Fruit fly (Drosophila melanogaster) whole organism, embryonic: ENCODE data around the gene Fum1.

Source experiments
- Ada2b ChIP-seq: fragments of 200-800 bp; sonication (Bioruptor generic); IDR thresholded peaks from 2 replicates; pipeline ENCODE4 v1.3.6; 2022; ENCODE audit warnings: missing biosample characterization, missing genetic modification characterization
- Aef1 ChIP-seq: fragments of 200-800 bp; sonication (Bioruptor generic); IDR thresholded peaks from 3 replicates; pipeline ENCODE4 v1.3.6; 2022; ENCODE audit warnings: missing biosample characterization, missing genetic modification characterization
- Asciz ChIP-seq: fragments of 200-800 bp; sonication (Bioruptor generic); optimal IDR thresholded peaks from 2 replicates; lab custom pipeline; 2017; ENCODE audit warnings: missing biosample characterization, mild to moderate bottlenecking, missing genetic modification characterization, missing genetic modification reagents
- Atf-2 ChIP-seq: fragments of 200-800 bp; sonication (Bioruptor generic); optimal IDR thresholded peaks from 2 replicates; lab custom pipeline; 2016; ENCODE audit warnings: missing biosample characterization, missing genetic modification characterization
- BEAF-32 ChIP-seq: fragments of 200-800 bp; sonication (Bioruptor generic); optimal IDR thresholded peaks from 3 replicates; lab custom pipeline; 2017; ENCODE audit warnings: missing biosample characterization, missing genetic modification characterization, mild to moderate bottlenecking, moderate library complexity, missing genetic modification reagents
- BtbVII ChIP-seq: fragments of 200-800 bp; sonication (Bioruptor generic); optimal IDR thresholded peaks from 3 replicates; lab custom pipeline; 2017; ENCODE audit warnings: missing biosample characterization, mild to moderate bottlenecking, missing genetic modification characterization
- CG10321 ChIP-seq: fragments of 200-800 bp; sonication (Bioruptor generic); IDR thresholded peaks from 2 replicates; pipeline ENCODE4 v1.3.6; 2022; ENCODE audit warnings: missing biosample characterization, missing genetic modification characterization
- CG12071 ChIP-seq: fragments of 200-800 bp; sonication (Bioruptor generic); optimal IDR thresholded peaks from 3 replicates; lab custom pipeline; 2018; ENCODE audit warnings: missing biosample characterization, mild to moderate bottlenecking, missing genetic modification characterization
- CG12299 ChIP-seq: fragments of 200-800 bp; sonication (Bioruptor generic); optimal IDR thresholded peaks from 2 replicates; lab custom pipeline; 2018; ENCODE audit warnings: missing biosample characterization, mild to moderate bottlenecking, missing genetic modification characterization
- CG14965 ChIP-seq: fragments of 200-800 bp; sonication (Bioruptor generic); optimal IDR thresholded peaks from 2 replicates; lab custom pipeline; 2016; ENCODE audit warnings: missing biosample characterization, missing genetic modification characterization, borderline replicate concordance
- CG2129 ChIP-seq: fragments of 200-800 bp; sonication (Bioruptor generic); IDR thresholded peaks from 2 replicates; pipeline ENCODE4 v1.3.6; 2022; ENCODE audit warnings: missing biosample characterization, missing genetic modification characterization; ENCODE audit not compliant: partially characterized antibody
- CG2712 ChIP-seq: fragments of 200-800 bp; optimal IDR thresholded peaks from 3 replicates; lab custom pipeline; 2019; ENCODE audit warnings: missing biosample characterization, mild to moderate bottlenecking, missing genetic modification characterization, moderate library complexity
- CG3163 ChIP-seq: fragments of 200-800 bp; sonication (Bioruptor generic); optimal IDR thresholded peaks from 3 replicates; lab custom pipeline; 2016; ENCODE audit warnings: missing biosample characterization, missing genetic modification characterization
- CG32767 ChIP-seq: fragments of 200-800 bp; sonication (Bioruptor generic); IDR thresholded peaks from 2 replicates; pipeline ENCODE4 v1.3.6; 2022; ENCODE audit warnings: missing biosample characterization, missing genetic modification characterization
- CG34376 ChIP-seq: fragments of 200-800 bp; sonication (Bioruptor generic); optimal IDR thresholded peaks from 2 replicates; lab custom pipeline; 2018; ENCODE audit warnings: missing biosample characterization, mild to moderate bottlenecking, missing genetic modification characterization
- CG4328 ChIP-seq: fragments of 200-800 bp; sonication (Bioruptor generic); optimal IDR thresholded peaks from 3 replicates; lab custom pipeline; 2017; ENCODE audit warnings: missing biosample characterization, missing genetic modification reagents, missing genetic modification characterization
- CG6175 ChIP-seq: fragments of 200-800 bp; sonication (Bioruptor generic); IDR thresholded peaks from 3 replicates; pipeline ENCODE4 v1.3.6; 2022; ENCODE audit warnings: missing biosample characterization, missing genetic modification characterization
- CG6272 ChIP-seq: fragments of 200-800 bp; sonication (Bioruptor generic); IDR thresholded peaks from 2 replicates; pipeline ENCODE4 v1.3.6; 2022; ENCODE audit warnings: missing biosample characterization, missing genetic modification characterization
- CG6689 ChIP-seq: fragments of 200-800 bp; sonication (Bioruptor generic); IDR thresholded peaks from 2 replicates; pipeline ENCODE4 v1.3.6; 2022; ENCODE audit warnings: missing biosample characterization, missing genetic modification characterization
- CG6813 ChIP-seq: fragments of 200-800 bp; sonication (Bioruptor generic); optimal IDR thresholded peaks from 2 replicates; lab custom pipeline; 2017; ENCODE audit warnings: missing biosample characterization, missing genetic modification characterization, mild to moderate bottlenecking, moderate library complexity, missing genetic modification reagents
- CG7357 ChIP-seq: fragments of 200-800 bp; sonication (Bioruptor generic); IDR thresholded peaks from 3 replicates; pipeline ENCODE4 v1.3.6; 2022; ENCODE audit warnings: missing biosample characterization, missing genetic modification characterization
- CG8478 ChIP-seq: fragments of >200 bp; optimal IDR thresholded peaks from 2 replicates; lab custom pipeline; 2018
- CG8924 ChIP-seq: fragments of 200-800 bp; optimal IDR thresholded peaks from 3 replicates; lab custom pipeline; 2019; ENCODE audit warnings: missing biosample characterization, mild to moderate bottlenecking, missing genetic modification characterization, moderate library complexity
- CrebB ChIP-seq: fragments of 200-800 bp; sonication (Bioruptor generic); optimal IDR thresholded peaks from 3 replicates; lab custom pipeline; 2018; ENCODE audit warnings: missing biosample characterization, mild to moderate bottlenecking, missing genetic modification characterization
- Dbx ChIP-seq: fragments of 200-800 bp; sonication (Bioruptor generic); IDR thresholded peaks from 3 replicates; pipeline ENCODE4 v1.3.6; 2022; ENCODE audit warnings: missing biosample characterization, missing genetic modification characterization
- HHEX ChIP-seq: fragments of 200-800 bp; sonication (Bioruptor generic); optimal IDR thresholded peaks from 3 replicates; lab custom pipeline; 2017; ENCODE audit warnings: missing biosample characterization, mild to moderate bottlenecking, missing genetic modification characterization, missing genetic modification reagents
- Hmx ChIP-seq: fragments of 200-800 bp; sonication (Bioruptor generic); optimal IDR thresholded peaks from 2 replicates; lab custom pipeline; 2016; ENCODE audit warnings: missing biosample characterization, missing genetic modification characterization
- Hr39 ChIP-seq: fragments of >200 bp; optimal IDR thresholded peaks from 2 replicates; lab custom pipeline; 2017
- NFAT ChIP-seq: fragments of 200-800 bp; sonication (Bioruptor generic); IDR thresholded peaks from 2 replicates; pipeline ENCODE4 v1.3.6; 2022; ENCODE audit warnings: missing biosample characterization, missing genetic modification characterization
- Optix ChIP-seq: fragments of 200-800 bp; sonication (Bioruptor generic); IDR thresholded peaks from 3 replicates; pipeline ENCODE4 v1.3.6; 2022; ENCODE audit warnings: missing biosample characterization, missing genetic modification characterization
- Pdp1 ChIP-seq, 2 experiments: fragments of 200-800 bp; sonication (Bioruptor generic); optimal IDR thresholded peaks; 3 replicates each; lab custom pipeline; 2016; ENCODE audit warnings: missing biosample characterization in 2 of 2, missing genetic modification characterization in 2 of 2, mild to moderate bottlenecking in 1 of 2, moderate library complexity in 1 of 2
- Rfx ChIP-seq: fragments of 200-800 bp; sonication (Bioruptor generic); IDR thresholded peaks from 2 replicates; pipeline ENCODE4 v1.3.6; 2022; ENCODE audit warnings: missing biosample characterization, missing genetic modification characterization
- Scr ChIP-seq: fragments of 200-800 bp; sonication (Bioruptor generic); IDR thresholded peaks from 2 replicates; pipeline ENCODE4 v1.3.6; 2022; ENCODE audit warnings: missing biosample characterization, missing genetic modification characterization; ENCODE audit not compliant: partially characterized antibody
- Sin3A ChIP-seq: fragments of >200 bp; optimal IDR thresholded peaks from 2 replicates; lab custom pipeline; 2018
- Ssrp ChIP-seq: fragments of 200-800 bp; sonication (Bioruptor generic); optimal IDR thresholded peaks from 2 replicates; lab custom pipeline; 2018; ENCODE audit warnings: missing biosample characterization, mild to moderate bottlenecking, missing genetic modification characterization, moderate library complexity
- amos ChIP-seq: fragments of 200-800 bp; sonication (Bioruptor generic); IDR thresholded peaks from 2 replicates; pipeline ENCODE4 v1.3.6; 2022; ENCODE audit warnings: missing biosample characterization, missing genetic modification characterization; ENCODE audit not compliant: partially characterized antibody
- aop ChIP-seq: fragments of 200-800 bp; sonication (Bioruptor generic); IDR thresholded peaks from 2 replicates; pipeline ENCODE4 v1.3.6; 2022; ENCODE audit warnings: missing biosample characterization, missing genetic modification characterization
- ato ChIP-seq: fragments of 200-800 bp; sonication (Bioruptor generic); IDR thresholded peaks from 2 replicates; pipeline ENCODE4 v1.3.6; 2022; ENCODE audit warnings: missing biosample characterization, missing genetic modification characterization; ENCODE audit not compliant: partially characterized antibody
- az2 ChIP-seq: fragments of 200-800 bp; sonication (Bioruptor generic); optimal IDR thresholded peaks from 3 replicates; lab custom pipeline; 2016; ENCODE audit warnings: missing biosample characterization, missing genetic modification characterization
- bsh ChIP-seq, 2 experiments: fragments of 200-800 bp; sonication (Bioruptor generic); optimal IDR thresholded peaks; 2 replicates each; lab custom pipeline; 2017 to 2018; ENCODE audit warnings: mild to moderate bottlenecking in 2 of 2, missing biosample characterization in 2 of 2, missing genetic modification characterization in 2 of 2, moderate library complexity in 1 of 2
- chif ChIP-seq, 2 experiments: fragments of 200-800 bp; sonication (Bioruptor generic); optimal IDR thresholded peaks; 3 replicates each; lab custom pipeline; 2016; ENCODE audit warnings: missing biosample characterization in 2 of 2, missing genetic modification characterization in 2 of 2
- dysf ChIP-seq: fragments of 200-800 bp; sonication (Bioruptor generic); IDR thresholded peaks from 3 replicates; pipeline ENCODE4 v1.3.6; 2022; ENCODE audit warnings: missing biosample characterization, missing genetic modification characterization
- emc ChIP-seq: fragments of 200-800 bp; sonication (Bioruptor generic); optimal IDR thresholded peaks from 2 replicates; lab custom pipeline; 2016; ENCODE audit warnings: missing biosample characterization, missing genetic modification characterization
- fu2 ChIP-seq: fragments of 200-800 bp; sonication (Bioruptor generic); optimal IDR thresholded peaks from 2 replicates; lab custom pipeline; 2016; ENCODE audit warnings: missing biosample characterization, missing genetic modification characterization
- hth ChIP-seq: fragments of >200 bp; optimal IDR thresholded peaks from 2 replicates; lab custom pipeline; 2017; ENCODE audit warnings: inconsistent platforms
- kah ChIP-seq: fragments of 200-800 bp; sonication (Bioruptor generic); optimal IDR thresholded peaks from 2 replicates; lab custom pipeline; 2018; ENCODE audit warnings: missing biosample characterization, mild to moderate bottlenecking, missing genetic modification characterization
- knrl ChIP-seq: fragments of 200-800 bp; sonication (Bioruptor generic); IDR thresholded peaks from 3 replicates; pipeline ENCODE4 v1.3.6; 2022; ENCODE audit warnings: missing biosample characterization, missing genetic modification characterization; ENCODE audit not compliant: partially characterized antibody
- row ChIP-seq: fragments of 200-800 bp; sonication (Bioruptor generic); IDR thresholded peaks from 3 replicates; pipeline ENCODE4 v1.3.6; 2022; ENCODE audit warnings: missing biosample characterization, missing genetic modification characterization
- sim ChIP-seq: fragments of 200-800 bp; sonication (Bioruptor generic); IDR thresholded peaks from 2 replicates; pipeline ENCODE4 v1.3.6; 2022; ENCODE audit warnings: missing biosample characterization, missing genetic modification characterization
- vnd ChIP-seq: fragments of 200-800 bp; sonication (Bioruptor generic); IDR thresholded peaks from 3 replicates; pipeline ENCODE4 v1.3.6; 2022; ENCODE audit warnings: missing biosample characterization, missing genetic modification characterization; ENCODE audit not compliant: partially characterized antibody
- wdn ChIP-seq: fragments of 200-800 bp; sonication (Bioruptor generic); IDR thresholded peaks from 2 replicates; pipeline ENCODE4 v1.3.6; 2022; ENCODE audit warnings: missing biosample characterization, missing genetic modification characterization

Fum1 gene

dm6 chrX:6696467-6696866 is 18.2 kb downstream of the Fum1 start (continued):
- no peak for TF ChIP-seq vnd (GFP tag; lab: Robert Waterston, UW)
- TF ChIP-seq CG34376 (GFP tag; lab: Kevin White, UChicago), result peak; percentile 83
- TF ChIP-seq az2 (GFP tag; lab: Kevin White, UChicago), result peak; percentile 55
- TF ChIP-seq sim, result no peak
- no peak for TF ChIP-seq knrl
- TF ChIP-seq kah, result peak; percentile 10
- TF ChIP-seq Optix (GFP tag; lab: Robert Waterston, UW), result peak; percentile 67; the same call in 1 of the 3 replicates
- peak; percentile 61 to 74 for TF ChIP-seq bsh (GFP tag; optimal IDR thresholded peaks at IDR 0.05; lab: Kevin White, UChicago)
- TF ChIP-seq CG12299 (tag; lab: Kevin White, UChicago), result peak; percentile 66
- no peak for TF ChIP-seq CG14965 (GFP tag; lab: Kevin White, UChicago)
- TF ChIP-seq emc (GFP tag; lab: Kevin White, UChicago), result no peak
- peak; percentile 66 for TF ChIP-seq CG6689 (GFP tag; lab: Robert Waterston, UW)
- no peak for TF ChIP-seq CG6175 (GFP tag; lab: Robert Waterston, UW)
- TF ChIP-seq wdn (GFP tag; lab: Robert Waterston, UW), result no peak
- TF ChIP-seq CG6813 (GFP tag; lab: Kevin White, UChicago), result peak; percentile 71
- no peak for TF ChIP-seq ato
- TF ChIP-seq BtbVII, result peak; percentile 73
- peak; percentile 22 for TF ChIP-seq fu2 (GFP tag; lab: Kevin White, UChicago)
- no peak for TF ChIP-seq BEAF-32 (GFP tag; lab: Kevin White, UChicago)
- TF ChIP-seq amos, result no peak
- no peak for TF ChIP-seq aop
- TF ChIP-seq Atf-2 (GFP tag; lab: Kevin White, UChicago), result peak; percentile 42
- peak; percentile 85 for TF ChIP-seq row (GFP tag; lab: Robert Waterston, UW)
- peak; percentile 38; the same call in 1 of the 2 replicates for TF ChIP-seq CG6272 (GFP tag; lab: Robert Waterston, UW)
- peak; percentile 49; the same call in 1 of the 3 replicates for TF ChIP-seq Dbx (GFP tag; lab: Robert Waterston, UW)
- 0 out of 2 replicates have a peak, but pooled peaks have one; percentile 33 for TF ChIP-seq CG10321 (GFP tag; lab: Robert Waterston, UW)
- peak; percentile 36 to 56 for TF ChIP-seq Pdp1 (GFP tag; optimal IDR thresholded peaks at IDR 0.05; lab: Kevin White, UChicago)
- peak; percentile 38; the same call in 1 of the 3 replicates for TF ChIP-seq Aef1 (GFP tag; lab: Robert Waterston, UW)
- TF ChIP-seq CG8478 (lab: Kevin White, UChicago), result no peak
- TF ChIP-seq chif (GFP tag; optimal IDR thresholded peaks at IDR 0.05; lab: Kevin White, UChicago), result peak; percentile 41 to 59
- TF ChIP-seq CG4328 (GFP tag; lab: Kevin White, UChicago), result peak; percentile 72
- peak; percentile 39 for TF ChIP-seq CG12071 (GFP tag; lab: Kevin White, UChicago)
- no peak for TF ChIP-seq Hr39 (lab: Kevin White, UChicago)
- peak; percentile 75 for TF ChIP-seq dysf (GFP tag; lab: Robert Waterston, UW)
- TF ChIP-seq NFAT, result no peak
- 0 out of 2 replicates have a peak, but pooled peaks have one; percentile 18 for TF ChIP-seq CG32767
- peak; percentile 18 for TF ChIP-seq CG3163 (GFP tag; lab: Kevin White, UChicago)
- TF ChIP-seq Sin3A (lab: Kevin White, UChicago), result no peak
- TF ChIP-seq CG2712 (tag; lab: Kevin White, UChicago), result peak; percentile 70
- peak; percentile 30 for TF ChIP-seq Ssrp (tag; lab: Kevin White, UChicago)
- TF ChIP-seq Scr, result no peak
- no peak for TF ChIP-seq hth (lab: Kevin White, UChicago)
- TF ChIP-seq CG2129 (GFP tag; lab: Robert Waterston, UW), result no peak
- peak; percentile 55 for TF ChIP-seq Ada2b (GFP tag; lab: Robert Waterston, UW)
- peak; percentile 69 for TF ChIP-seq HHEX (GFP tag; lab: Kevin White, UChicago)
- TF ChIP-seq CG8924 (tag; lab: Kevin White, UChicago), result peak; percentile 72
- TF ChIP-seq CrebB (tag; lab: Kevin White, UChicago), result peak; percentile 28
- TF ChIP-seq Hmx (GFP tag; lab: Kevin White, UChicago), result peak; percentile 10
- TF ChIP-seq Rfx (GFP tag; lab: Robert Waterston, UW), result peak; percentile 68
- TF ChIP-seq Asciz, result peak; percentile 46
- no peak for TF ChIP-seq CG7357 (GFP tag; lab: Robert Waterston, UW)
